Fruit fly (Drosophila melanogaster): ENCODE data around the gene CG42590.

DNA sequence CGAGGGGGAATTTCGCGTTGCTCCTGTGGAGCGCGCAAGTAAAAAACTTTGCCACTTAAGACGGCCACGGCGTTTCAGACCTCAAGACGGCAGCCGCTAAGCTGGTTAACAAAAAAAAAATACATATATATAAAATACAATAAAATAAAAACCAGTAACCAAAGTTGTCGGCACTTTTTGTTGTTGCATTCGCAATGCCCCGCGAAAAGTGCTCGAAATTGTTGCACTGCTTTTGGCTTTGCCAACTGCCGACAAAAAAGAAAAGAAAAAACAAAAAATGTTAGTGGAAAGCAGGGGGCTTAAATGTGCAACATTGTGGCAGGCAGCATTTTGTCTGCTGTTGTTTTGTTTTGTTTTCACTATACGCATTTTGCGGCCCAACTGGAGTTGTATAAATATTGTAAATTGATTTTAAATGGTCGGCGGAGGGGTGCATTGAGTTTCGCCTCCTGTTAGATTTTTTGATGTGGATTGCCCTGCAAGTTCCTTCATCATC is 24.2 kb downstream of the CG42590 start:
- no peak for TF ChIP-seq CG10348 (GFP tag; IDR thresholded peaks at IDR 0.05)
- no peak for TF ChIP-seq Pif1B (GFP tag; optimal IDR thresholded peaks at IDR 0.05)
- no peak for TF ChIP-seq CG34367 (tag; optimal IDR thresholded peaks at IDR 0.05)
- TF ChIP-seq fd96Ca (GFP tag; IDR thresholded peaks at IDR 0.05): no peak
- no peak for TF ChIP-seq gl (tag; optimal IDR thresholded peaks at IDR 0.05)
- TF ChIP-seq EcR (GFP tag; optimal IDR thresholded peaks at IDR 0.05): no peak
- no peak for TF ChIP-seq CG12605 (GFP tag; IDR thresholded peaks at IDR 0.05)
- TF ChIP-seq CG4496 (GFP tag; IDR thresholded peaks at IDR 0.05): no peak
- no peak; the same call in 1 of the 2 replicates for TF ChIP-seq rn (GFP tag; IDR thresholded peaks at IDR 0.05)
